Worm (Caenorhabditis elegans) whole organism, early embryonic: ENCODE data around the gene srv-22.
A peak's percentile ranks its signal among the peaks of the same experiment; 100 is the strongest.

Experiments
- B0310.2 ChIP-seq: sonication (generic microtip); optimal IDR thresholded peaks from 2 replicates; lab custom pipeline; 2016; ENCODE audit warnings: mild to moderate bottlenecking, missing genetic modification characterization, missing compliant biosample characterization
- F13C5.2 ChIP-seq: sonication (generic microtip); optimal IDR thresholded peaks from 2 replicates; lab custom pipeline; 2017; ENCODE audit warnings: mild to moderate bottlenecking, missing genetic modification characterization, inconsistent platforms, missing compliant biosample characterization
- aly-1 ChIP-seq: sonication (generic microtip); optimal IDR thresholded peaks from 2 replicates; lab custom pipeline; 2016; ENCODE audit warnings: missing genetic modification characterization, missing compliant biosample characterization
- ama-1 ChIP-seq: fragments of 150-350 bp; optimal IDR thresholded peaks from 2 replicates; lab custom pipeline; 2014
- ceh-13 ChIP-seq: fragments of 200-800 bp; sonication (Bioruptor generic); optimal IDR thresholded peaks from 2 replicates; lab custom pipeline; 2018; ENCODE audit warnings: mild to moderate bottlenecking, missing genetic modification characterization, missing compliant biosample characterization
- ceh-36 ChIP-seq: sonication (generic microtip); optimal IDR thresholded peaks from 2 replicates; lab custom pipeline; 2016; ENCODE audit warnings: missing genetic modification characterization, inconsistent platforms, missing compliant biosample characterization
- ets-7 ChIP-seq: sonication (generic microtip); optimal IDR thresholded peaks from 2 replicates; lab custom pipeline; 2016; ENCODE audit warnings: missing genotype, missing genetic modification characterization, missing compliant biosample characterization
- flt-1 ChIP-seq: fragments of 200-800 bp; sonication (Bioruptor generic); IDR thresholded peaks from 2 replicates; pipeline ENCODE4 v1.3.6; 2022; ENCODE audit warnings: missing genetic modification characterization, missing compliant biosample characterization
- hmbx-1 ChIP-seq: sonication (generic microtip); optimal IDR thresholded peaks from 2 replicates; lab custom pipeline; 2016; ENCODE audit warnings: mild to moderate bottlenecking, missing genetic modification characterization, missing compliant biosample characterization
- hmg-4 ChIP-seq: fragments of 200-800 bp; sonication (Bioruptor generic); optimal IDR thresholded peaks from 2 replicates; lab custom pipeline; 2018; ENCODE audit warnings: mild to moderate bottlenecking, missing genetic modification characterization, missing compliant biosample characterization
- hnd-1 ChIP-seq: sonication (generic microtip); optimal IDR thresholded peaks from 2 replicates; lab custom pipeline; 2016; ENCODE audit warnings: missing genetic modification characterization, missing compliant biosample characterization
- pes-1 ChIP-seq: fragments of 200-800 bp; sonication (Bioruptor generic); IDR thresholded peaks from 2 replicates; pipeline ENCODE4 v1.3.6; 2022; ENCODE audit warnings: missing genetic modification reagents, missing genetic modification characterization, missing compliant biosample characterization
- scrt-1 ChIP-seq: fragments of 200-800 bp; sonication (Bioruptor generic); IDR thresholded peaks from 2 replicates; pipeline ENCODE4 v1.3.6; 2022; ENCODE audit warnings: missing genetic modification characterization, missing compliant biosample characterization
- sea-1 ChIP-seq: fragments of 200-800 bp; sonication (Bioruptor generic); conservative IDR thresholded peaks from 2 replicates; pipeline ENCODE4 v1.3.6; 2022; ENCODE audit warnings: missing genetic modification characterization, missing compliant biosample characterization
- tbx-11 ChIP-seq: fragments of 200-800 bp; sonication (Bioruptor generic); IDR thresholded peaks from 2 replicates; pipeline ENCODE4 v1.3.6; 2022; ENCODE audit warnings: missing genetic modification characterization, missing compliant biosample characterization
- tbx-37 ChIP-seq: fragments of 200-800 bp; sonication (Bioruptor generic); conservative IDR thresholded peaks from 2 replicates; pipeline ENCODE4 v1.3.6; 2022; ENCODE audit warnings: missing genetic modification reagents, missing genetic modification characterization, missing compliant biosample characterization
- tra-4 ChIP-seq: sonication (generic microtip); optimal IDR thresholded peaks from 2 replicates; lab custom pipeline; 2017; ENCODE audit warnings: missing genetic modification characterization, missing compliant biosample characterization

Gene srv-22

ce11 chrIV:5859876-5860275 lies 19.9 kb downstream of the srv-22 start, which contains the start of gene C06E7.4:
C06E7.4 (minus strand) TSS chrIV:5859976.
- TF ChIP-seq hnd-1 (tag; lab: Kevin White, UChicago) (no peak), B0310.2 (tag; lab: Kevin White, UChicago) (no peak), tbx-11 (GFP tag; lab: Robert Waterston, UW) (no peak), ets-7 (no peak), scrt-1 (no peak), sea-1 (no peak), F13C5.2 (tag; lab: Kevin White, UChicago) (no peak), tbx-37 (GFP tag; lab: Robert Waterston, UW) (no peak), tra-4 (tag; lab: Kevin White, UChicago) (no peak)

DNA sequence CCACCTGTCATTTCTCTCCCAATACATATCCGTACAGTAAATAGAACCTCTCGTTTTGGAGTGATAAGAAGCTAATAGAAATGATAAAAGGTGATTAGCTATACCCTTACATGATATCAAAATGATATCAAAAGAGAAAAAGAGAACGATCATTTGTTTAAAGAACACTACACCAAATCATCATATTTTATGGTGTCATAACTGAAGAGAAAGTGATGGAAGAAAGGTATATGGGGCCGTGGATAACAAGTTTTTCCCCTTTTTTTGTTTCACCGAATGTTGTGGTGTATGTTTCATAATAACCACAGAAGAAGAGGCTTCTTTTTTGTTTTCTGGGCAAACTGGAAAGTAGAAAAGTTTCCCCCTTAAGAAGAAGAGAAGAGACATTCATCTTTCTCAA lies 21.5 kb downstream of the srv-22 start:
- TF ChIP-seq B0310.2 (tag; lab: Kevin White, UChicago) (no peak), ceh-13 (no peak), ama-1 (lab: Kevin White, UChicago) (no peak), hmg-4 (no peak), ets-7 (no peak), ceh-36 (tag; lab: Kevin White, UChicago) (no peak), tra-4 (tag; lab: Kevin White, UChicago) (no peak), hnd-1 (tag; lab: Kevin White, UChicago) (no peak), tbx-37 (GFP tag; lab: Robert Waterston, UW) (no peak), flt-1 (GFP tag; lab: Robert Waterston, UW) (no peak), scrt-1 (no peak), tbx-11 (GFP tag; lab: Robert Waterston, UW) (no peak), F13C5.2 (tag; lab: Kevin White, UChicago) (no peak)

ce11 chrIV:5856975-5857374 lies 22.8 kb downstream of the srv-22 start:
- TF ChIP-seq hmg-4 (no peak), tra-4 (tag; lab: Kevin White, UChicago) (no peak), ceh-36 (tag; lab: Kevin White, UChicago) (no peak), ama-1 (lab: Kevin White, UChicago) (no peak), B0310.2 (tag; lab: Kevin White, UChicago) (no peak), scrt-1 (no peak)

DNA sequence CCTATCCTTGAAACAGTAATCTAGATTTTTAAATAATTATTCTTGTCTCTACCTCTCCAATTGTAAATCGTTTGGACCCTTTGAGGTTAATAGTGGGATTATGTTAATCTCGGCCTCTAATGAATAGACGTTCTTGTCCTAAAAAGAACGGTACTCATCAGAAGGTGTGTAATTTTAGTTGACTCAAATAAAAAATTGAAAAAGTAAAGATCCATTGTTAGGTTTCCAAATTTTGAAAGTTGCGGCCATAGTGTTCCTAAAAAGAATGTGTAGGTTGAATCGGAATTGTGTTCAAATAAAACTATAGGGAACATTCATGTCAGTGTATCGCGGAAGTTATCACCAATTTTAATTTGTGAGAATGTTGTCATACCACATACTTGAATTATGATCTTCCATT lies 24.1 kb downstream of the srv-22 start:
- no peak for TF ChIP-seq ceh-13
- no peak for TF ChIP-seq hmg-4
- no peak for TF ChIP-seq hmbx-1 (tag; lab: Kevin White, UChicago)
- TF ChIP-seq tbx-11 (GFP tag; lab: Robert Waterston, UW): no peak
- no peak for TF ChIP-seq aly-1 (tag; lab: Kevin White, UChicago)
- no peak for TF ChIP-seq ets-7
- TF ChIP-seq F13C5.2 (tag; lab: Kevin White, UChicago): no peak
- TF ChIP-seq pes-1 (GFP tag; lab: Robert Waterston, UW): no peak
- no peak for TF ChIP-seq ceh-36 (tag; lab: Kevin White, UChicago)
- no peak for TF ChIP-seq tra-4 (tag; lab: Kevin White, UChicago)
- TF ChIP-seq sea-1: no peak

DNA sequence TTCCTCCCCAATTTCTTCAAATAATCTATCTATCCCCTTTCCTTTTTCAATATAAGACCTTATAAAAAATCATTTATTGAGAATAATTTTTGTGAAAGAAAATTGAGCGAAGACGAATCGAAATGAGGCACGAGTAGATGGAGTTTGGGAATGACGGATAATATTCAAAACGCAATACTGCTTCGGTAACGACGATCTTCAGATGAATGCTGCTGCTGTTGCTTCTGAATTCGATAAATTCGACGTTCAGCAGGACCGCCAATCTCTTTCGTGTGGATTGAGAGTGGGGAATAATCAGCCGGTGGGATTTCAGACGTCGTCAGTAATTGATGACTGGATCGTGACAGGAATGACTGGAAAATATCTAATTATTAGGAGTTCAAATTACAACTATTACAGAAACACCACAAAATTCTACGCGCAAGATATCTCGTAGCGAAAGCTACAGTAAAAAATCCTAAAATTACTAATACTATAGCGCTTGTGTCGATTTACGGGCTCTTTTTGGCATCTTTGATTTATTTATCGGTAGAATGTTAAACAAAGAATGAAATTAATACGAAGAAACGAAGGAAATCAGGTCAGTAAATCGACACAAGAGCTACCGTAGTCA lies 28.9 kb downstream of the srv-22 start:
- TF ChIP-seq ama-1 (lab: Kevin White, UChicago) (no peak), hmbx-1 (tag; lab: Kevin White, UChicago) (no peak), B0310.2 (tag; lab: Kevin White, UChicago) (no peak), pes-1 (GFP tag; lab: Robert Waterston, UW) (no peak)

ce11 chrIV:5847986-5848707 lies 31.6 kb downstream of the srv-22 start, which contains the start of gene sams-3:
sams-3 (plus strand) TSS chrIV:5848657.
- TF ChIP-seq F13C5.2 (tag; lab: Kevin White, UChicago): peak; percentile 25
- no peak for TF ChIP-seq sea-1
- TF ChIP-seq aly-1 (tag; lab: Kevin White, UChicago): no peak
- TF ChIP-seq flt-1 (GFP tag; lab: Robert Waterston, UW): no peak

DNA sequence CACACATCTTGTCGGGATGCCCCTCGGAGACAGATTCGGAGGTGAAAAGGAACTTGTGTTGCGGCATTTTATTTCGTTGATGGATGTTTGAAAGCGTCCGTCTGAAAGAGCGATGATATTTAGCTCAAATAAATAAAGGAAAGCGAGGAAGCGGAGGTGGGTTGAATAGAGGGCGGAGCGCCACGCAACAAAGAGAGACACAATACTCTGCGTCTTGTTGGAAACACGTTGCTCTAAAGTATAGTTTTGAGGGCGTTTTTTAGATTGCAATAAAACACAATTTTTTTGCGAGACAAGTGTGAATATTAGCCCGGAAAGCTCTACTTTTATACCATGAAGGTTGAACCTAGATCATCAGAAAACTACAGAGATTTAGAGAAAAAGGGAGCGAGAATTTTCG lies 33.5 kb downstream of the srv-22 start, which contains the start of gene sams-4:
TSS of gene sams-4 (minus strand) at position 101 of the 400 bp plus-strand sequence.
- no peak for TF ChIP-seq ets-7
- no peak for TF ChIP-seq tbx-37 (GFP tag; lab: Robert Waterston, UW)
- TF ChIP-seq aly-1 (tag; lab: Kevin White, UChicago): no peak
- no peak for TF ChIP-seq F13C5.2 (tag; lab: Kevin White, UChicago)
- TF ChIP-seq B0310.2 (tag; lab: Kevin White, UChicago): no peak
- no peak for TF ChIP-seq sea-1
- no peak for TF ChIP-seq ama-1 (lab: Kevin White, UChicago)
- TF ChIP-seq tbx-11 (GFP tag; lab: Robert Waterston, UW): no peak
- TF ChIP-seq hmbx-1 (tag; lab: Kevin White, UChicago): no peak
- TF ChIP-seq scrt-1: no peak
- no peak for TF ChIP-seq hnd-1 (tag; lab: Kevin White, UChicago)
- TF ChIP-seq ceh-36 (tag; lab: Kevin White, UChicago): no peak
- no peak for TF ChIP-seq flt-1 (GFP tag; lab: Robert Waterston, UW)
- no peak for TF ChIP-seq pes-1 (GFP tag; lab: Robert Waterston, UW)
- TF ChIP-seq hmg-4: no peak
- no peak for TF ChIP-seq tra-4 (tag; lab: Kevin White, UChicago)
- TF ChIP-seq ceh-13: no peak

DNA sequence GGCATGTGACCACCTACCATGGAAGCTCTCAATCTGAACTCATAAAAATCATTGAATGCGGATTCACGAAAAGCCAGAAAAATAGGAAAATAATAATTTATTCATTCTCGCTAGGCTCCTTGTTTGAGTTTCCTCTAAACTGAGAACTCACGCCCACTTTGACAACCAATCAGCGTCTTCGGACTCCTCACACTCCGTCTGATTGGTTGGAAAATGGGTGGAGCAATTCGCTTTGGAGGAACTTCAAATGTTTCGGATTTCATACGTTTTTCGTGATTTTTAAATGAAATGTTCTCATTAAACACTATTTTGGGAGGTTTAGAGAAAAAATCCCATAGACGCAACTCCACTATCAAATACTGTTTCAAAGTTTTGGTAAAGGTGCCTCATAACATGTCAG lies 36.8 kb downstream of the srv-22 start:
- TF ChIP-seq hmg-4 (no peak), ama-1 (lab: Kevin White, UChicago) (no peak), ets-7 (no peak), hmbx-1 (tag; lab: Kevin White, UChicago) (no peak), pes-1 (GFP tag; lab: Robert Waterston, UW) (no peak), scrt-1 (no peak), tbx-37 (GFP tag; lab: Robert Waterston, UW) (no peak), aly-1 (tag; lab: Kevin White, UChicago) (no peak), sea-1 (no peak), ceh-36 (tag; lab: Kevin White, UChicago) (no peak), hnd-1 (tag; lab: Kevin White, UChicago) (no peak), flt-1 (GFP tag; lab: Robert Waterston, UW) (no peak)
